Fruit fly (Drosophila melanogaster) S2 (cell line): Measurements from ENCODE around the gene CG14995.

Experiments used
- CG8478 ChIP-seq: fragments of >200 bp; optimal IDR thresholded peaks from 2 replicates; lab custom pipeline; 2018
- CTCF ChIP-seq, 2 experiments: fragments of >200 bp; optimal IDR thresholded peaks; 2 replicates each; lab custom pipeline; 2018

dm6 chr3L:4116490-4117367 lies 13.7 kb upstream of the CG14995 start:
- TF ChIP-seq CG8478, result no peak
- no peak for TF ChIP-seq CTCF (optimal IDR thresholded peaks at IDR 0.05; lab: Kevin White, UChicago)
